Worm (Caenorhabditis elegans) whole organism, young adult: ENCODE data around the gene M153.3.

Source experiments
- B0019.2 ChIP-seq: fragments of 200-800 bp; sonication (Bioruptor generic); conservative IDR thresholded peaks from 2 replicates; pipeline ENCODE4 v1.3.6; 2022; ENCODE audit warnings: missing genetic modification reagents, missing genetic modification characterization, missing compliant biosample characterization
- B0261.1 ChIP-seq: sonication (generic microtip); optimal IDR thresholded peaks from 2 replicates; lab custom pipeline; 2016; ENCODE audit warnings: mild to moderate bottlenecking, missing genetic modification characterization, moderate library complexity, missing compliant biosample characterization
- B0336.3 ChIP-seq: fragments of 200-800 bp; sonication (Bioruptor generic); IDR thresholded peaks from 2 replicates; pipeline ENCODE4 v1.3.6; 2022; ENCODE audit warnings: missing genetic modification characterization, missing compliant biosample characterization
- C17E4.6 ChIP-seq: fragments of 200-800 bp; sonication (Bioruptor generic); IDR thresholded peaks from 2 replicates; pipeline ENCODE4 v1.3.6; 2022; ENCODE audit warnings: missing genetic modification reagents, missing genetic modification characterization, missing compliant biosample characterization
- F22D6.2 ChIP-seq: sonication (generic microtip); optimal IDR thresholded peaks from 2 replicates; lab custom pipeline; 2016; ENCODE audit warnings: mild to moderate bottlenecking, missing genetic modification characterization, missing compliant biosample characterization
- F23B12.7 ChIP-seq: sonication (generic microtip); optimal IDR thresholded peaks from 2 replicates; lab custom pipeline; 2017; ENCODE audit warnings: missing genetic modification characterization, mild to moderate bottlenecking, missing compliant biosample characterization, antibody characterized with exemption, moderate library complexity; ENCODE audit not compliant: insufficient read depth
- F49E8.2 ChIP-seq: sonication (generic microtip); optimal IDR thresholded peaks from 3 replicates; lab custom pipeline; 2017; ENCODE audit warnings: missing genetic modification characterization, mild to moderate bottlenecking, missing compliant biosample characterization, antibody characterized with exemption, moderate library complexity; ENCODE audit not compliant: insufficient read depth
- F52B5.7 ChIP-seq: sonication (generic microtip); optimal IDR thresholded peaks from 2 replicates; lab custom pipeline; 2016; ENCODE audit warnings: mild to moderate bottlenecking, missing genetic modification characterization, missing compliant biosample characterization
- aptf-2 ChIP-seq: fragments of 200-800 bp; sonication (Bioruptor generic); conservative IDR thresholded peaks from 2 replicates; pipeline ENCODE4 v1.3.6; 2022; ENCODE audit warnings: missing genetic modification reagents, missing genetic modification characterization, missing compliant biosample characterization
- aptf-3 ChIP-seq: fragments of 200-800 bp; sonication (Bioruptor generic); IDR thresholded peaks from 2 replicates; pipeline ENCODE4 v1.3.6; 2022; ENCODE audit warnings: missing genetic modification characterization, missing compliant biosample characterization
- attf-3 ChIP-seq: fragments of 200-800 bp; sonication (Bioruptor generic); conservative IDR thresholded peaks from 2 replicates; pipeline ENCODE4 v1.3.6; 2022; ENCODE audit warnings: missing genetic modification reagents, missing genetic modification characterization, missing compliant biosample characterization
- bed-1 ChIP-seq: fragments of 200-800 bp; sonication (Bioruptor generic); IDR thresholded peaks from 2 replicates; pipeline ENCODE4 v1.3.6; 2022; ENCODE audit warnings: missing genetic modification reagents, missing genetic modification characterization, missing compliant biosample characterization
- ceh-79 ChIP-seq: sonication (generic microtip); optimal IDR thresholded peaks from 2 replicates; lab custom pipeline; 2017; ENCODE audit warnings: mild to moderate bottlenecking, missing genetic modification characterization, missing compliant biosample characterization
- ceh-91 ChIP-seq: fragments of 200-800 bp; sonication (Bioruptor generic); IDR thresholded peaks from 2 replicates; pipeline ENCODE4 v1.3.6; 2022; ENCODE audit warnings: missing genetic modification reagents, missing genetic modification characterization, missing compliant biosample characterization
- die-1 ChIP-seq: sonication (generic microtip); optimal IDR thresholded peaks from 2 replicates; lab custom pipeline; 2016; ENCODE audit warnings: missing genotype, mild to moderate bottlenecking, missing genetic modification characterization, missing compliant biosample characterization
- dpff-1 ChIP-seq: sonication (generic microtip); optimal IDR thresholded peaks from 2 replicates; lab custom pipeline; 2017; ENCODE audit warnings: mild to moderate bottlenecking, missing genetic modification characterization, missing compliant biosample characterization
- egrh-3 ChIP-seq: fragments of 200-800 bp; sonication (Bioruptor generic); IDR thresholded peaks from 2 replicates; pipeline ENCODE4 v1.3.6; 2022; ENCODE audit warnings: missing genetic modification reagents, missing genetic modification characterization, missing compliant biosample characterization
- gei-17 ChIP-seq: fragments of 200-800 bp; sonication (Bioruptor generic); optimal IDR thresholded peaks from 2 replicates; lab custom pipeline; 2018; ENCODE audit warnings: mild to moderate bottlenecking, missing genetic modification characterization, missing compliant biosample characterization
- hmg-20 ChIP-seq: fragments of 200-800 bp; sonication (Bioruptor generic); IDR thresholded peaks from 2 replicates; pipeline ENCODE4 v1.3.6; 2022; ENCODE audit warnings: missing genetic modification reagents, missing genetic modification characterization, missing compliant biosample characterization
- lag-1 ChIP-seq: fragments of 200-800 bp; sonication (Bioruptor generic); IDR thresholded peaks from 2 replicates; pipeline ENCODE4 v1.3.6; 2022; ENCODE audit warnings: missing genetic modification reagents, missing genetic modification characterization, missing compliant biosample characterization
- let-526 ChIP-seq: fragments of 200-800 bp; sonication (Bioruptor generic); IDR thresholded peaks from 2 replicates; pipeline ENCODE4 v1.3.6; 2022; ENCODE audit warnings: missing genetic modification reagents, missing genetic modification characterization, missing compliant biosample characterization
- lin-26 ChIP-seq: fragments of 200-800 bp; sonication (Bioruptor generic); IDR thresholded peaks from 2 replicates; pipeline ENCODE4 v1.3.6; 2022; ENCODE audit warnings: missing genetic modification reagents, missing genetic modification characterization, missing compliant biosample characterization
- madf-10 ChIP-seq: sonication (generic microtip); optimal IDR thresholded peaks from 2 replicates; lab custom pipeline; 2016; ENCODE audit warnings: mild to moderate bottlenecking, missing genetic modification characterization, missing compliant biosample characterization
- mes-4 ChIP-seq: sonication (generic microtip); optimal IDR thresholded peaks from 2 replicates; lab custom pipeline; 2016; ENCODE audit warnings: missing genotype, missing genetic modification characterization, missing compliant biosample characterization
- nfya-1 ChIP-seq: sonication (generic microtip); optimal IDR thresholded peaks from 2 replicates; lab custom pipeline; 2017; ENCODE audit warnings: antibody characterized with exemption, missing compliant biosample characterization, missing genetic modification characterization, borderline replicate concordance; ENCODE audit not compliant: insufficient read depth
- nfya-2 ChIP-seq: fragments of 200-800 bp; sonication (Bioruptor generic); IDR thresholded peaks from 2 replicates; pipeline ENCODE4 v1.3.6; 2022; ENCODE audit warnings: missing genetic modification reagents, missing genetic modification characterization, missing compliant biosample characterization
- nhr-120 ChIP-seq: fragments of 200-800 bp; sonication (Bioruptor generic); IDR thresholded peaks from 2 replicates; pipeline ENCODE4 v1.3.6; 2022; ENCODE audit warnings: missing genetic modification characterization, missing compliant biosample characterization
- nhr-27 ChIP-seq: fragments of 200-800 bp; sonication (Bioruptor generic); optimal IDR thresholded peaks from 2 replicates; lab custom pipeline; 2018; ENCODE audit warnings: mild to moderate bottlenecking, missing genetic modification characterization, moderate library complexity, missing compliant biosample characterization
- nhr-80 ChIP-seq: sonication (generic microtip); optimal IDR thresholded peaks from 2 replicates; lab custom pipeline; 2016; ENCODE audit warnings: missing genetic modification characterization, missing compliant biosample characterization
- nhr-90 ChIP-seq: sonication (generic microtip); optimal IDR thresholded peaks from 2 replicates; lab custom pipeline; 2016; ENCODE audit warnings: missing genotype, mild to moderate bottlenecking, missing genetic modification characterization, missing compliant biosample characterization
- pbrm-1 ChIP-seq: fragments of 200-800 bp; sonication (Bioruptor generic); IDR thresholded peaks from 2 replicates; pipeline ENCODE4 v1.3.6; 2022; ENCODE audit warnings: missing genetic modification reagents, missing genetic modification characterization, missing compliant biosample characterization
- somi-1 ChIP-seq: fragments of 200-800 bp; sonication (Bioruptor generic); optimal IDR thresholded peaks from 2 replicates; lab custom pipeline; 2018; ENCODE audit warnings: mild to moderate bottlenecking, missing genetic modification characterization, missing compliant biosample characterization
- zim-3 ChIP-seq: sonication (generic microtip); optimal IDR thresholded peaks from 2 replicates; lab custom pipeline; 2017; ENCODE audit warnings: mild to moderate bottlenecking, missing genetic modification characterization, moderate library complexity, missing compliant biosample characterization
- ztf-6 ChIP-seq: fragments of 200-800 bp; sonication (Bioruptor generic); IDR thresholded peaks from 2 replicates; pipeline ENCODE4 v1.3.6; 2022; ENCODE audit warnings: missing genetic modification reagents, missing genetic modification characterization, missing compliant biosample characterization

Gene M153.3

DNA sequence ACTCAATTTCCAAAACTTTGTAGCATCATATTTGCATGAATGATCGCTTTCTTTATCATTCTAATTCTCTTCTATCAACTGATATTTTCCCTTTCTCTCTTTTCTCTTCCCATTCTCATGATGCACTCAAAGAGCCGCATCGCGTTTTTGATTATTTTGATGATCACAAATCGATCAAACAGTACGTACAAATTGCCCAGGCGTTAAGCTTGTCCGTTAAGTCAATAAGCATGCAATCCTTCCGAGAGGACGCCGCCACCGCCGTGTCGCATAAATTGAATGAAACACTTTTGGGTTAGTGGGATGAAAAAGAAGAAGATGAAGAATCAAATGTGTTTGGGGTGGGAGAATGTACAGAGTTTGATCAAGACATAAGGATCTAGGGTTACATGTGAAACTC is 38.9 kb downstream of the M153.3 start:
- no peak for TF ChIP-seq bed-1 (GFP tag; lab: Robert Waterston, UW)
- no peak for TF ChIP-seq hmg-20
- peak; percentile 49 for TF ChIP-seq nhr-80 (tag; lab: Kevin White, UChicago)
- TF ChIP-seq F49E8.2: no peak
- TF ChIP-seq gei-17: no peak
- no peak for TF ChIP-seq B0336.3 (GFP tag; lab: Robert Waterston, UW)
- no peak for TF ChIP-seq B0261.1 (tag; lab: Kevin White, UChicago)
- TF ChIP-seq nfya-2 (GFP tag; lab: Robert Waterston, UW): no peak

DNA sequence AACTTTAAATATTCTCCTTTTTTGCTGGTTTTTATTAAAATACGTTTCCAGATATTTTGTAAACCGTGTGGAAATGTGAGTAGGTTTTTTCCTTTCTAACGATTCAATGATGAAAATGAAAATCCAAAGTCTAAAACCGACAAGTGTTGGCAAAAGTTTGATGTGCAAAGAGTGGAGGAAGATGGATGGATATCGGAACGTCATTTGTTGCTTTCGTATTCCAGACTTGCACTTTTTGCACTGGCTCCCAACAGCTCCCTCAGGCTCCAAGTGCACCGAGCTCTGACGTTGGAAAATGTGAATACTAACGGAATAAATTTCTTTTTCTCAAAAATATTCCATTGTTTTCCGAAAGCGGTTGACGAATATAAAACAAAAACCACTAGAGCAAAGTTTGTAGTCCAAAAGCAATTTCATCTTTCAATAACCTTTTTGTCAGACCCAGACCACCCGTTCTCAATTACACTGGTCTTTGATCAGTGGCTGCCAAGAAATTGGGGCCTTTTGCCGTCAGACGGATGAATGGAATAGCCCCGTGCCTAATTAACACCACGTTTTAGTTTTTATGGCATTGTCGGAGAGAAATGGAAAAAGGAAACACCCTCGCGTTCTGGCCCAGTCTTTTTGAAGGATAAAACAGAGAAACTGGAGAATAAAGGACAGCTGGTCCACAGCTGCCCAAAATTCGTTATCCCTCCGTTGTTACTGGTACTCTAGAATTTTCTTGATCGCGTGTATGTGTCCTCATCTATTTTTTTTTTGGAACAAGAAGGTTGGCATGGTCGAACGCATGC is 40.2 kb downstream of the M153.3 start:
- TF ChIP-seq lag-1 (GFP tag; lab: Robert Waterston, UW): no peak
- no peak for TF ChIP-seq ceh-79 (tag; lab: Kevin White, UChicago)
- TF ChIP-seq F23B12.7 (tag; lab: Kevin White, UChicago): no peak
- TF ChIP-seq let-526 (GFP tag; lab: Robert Waterston, UW): no peak
- TF ChIP-seq nhr-90 (tag; lab: Kevin White, UChicago): no peak
- no peak for TF ChIP-seq mes-4 (tag; lab: Kevin White, UChicago)
- TF ChIP-seq ceh-91 (GFP tag; lab: Robert Waterston, UW): no peak
- TF ChIP-seq nhr-27 (tag; lab: Kevin White, UChicago): no peak
- no peak for TF ChIP-seq egrh-3
- TF ChIP-seq zim-3 (tag; lab: Kevin White, UChicago): no peak
- no peak for TF ChIP-seq die-1 (tag; lab: Kevin White, UChicago)
- no peak for TF ChIP-seq aptf-3 (GFP tag; lab: Robert Waterston, UW)
- TF ChIP-seq F52B5.7 (tag; lab: Kevin White, UChicago): no peak
- TF ChIP-seq, all 124 proteins: peak for 0

- TF ChIP-seq F22D6.2 (tag; lab: Kevin White, UChicago) (no peak), pbrm-1 (no peak), attf-3 (GFP tag; lab: Robert Waterston, UW) (no peak), nfya-1 (tag; lab: Kevin White, UChicago) (no peak), nhr-120 (GFP tag; lab: Robert Waterston, UW) (no peak), B0336.3 (GFP tag; lab: Robert Waterston, UW) (no peak), B0019.2 (GFP tag; lab: Robert Waterston, UW) (no peak), dpff-1 (no peak), aptf-2 (GFP tag; lab: Robert Waterston, UW) (no peak), ztf-6 (no peak), C17E4.6 (no peak), lin-26 (GFP tag; lab: Robert Waterston, UW) (no peak), madf-10 (tag; lab: Kevin White, UChicago) (no peak), somi-1 (GFP tag; lab: Kevin White, UChicago) (no peak), nhr-90 (tag; lab: Kevin White, UChicago) (no peak)
Observed at ce11 chrX:12184393-12184792, 41.7 kb downstream of the M153.3 start.
